Worm (Caenorhabditis elegans) whole organism, L1 larva: ENCODE data around the gene W09D10.5.

Experiments used
- elt-2 ChIP-seq: sonication (generic microtip); optimal IDR thresholded peaks from 2 replicates; lab custom pipeline; 2016; ENCODE audit warnings: missing genetic modification characterization, mild to moderate bottlenecking, inconsistent platforms, missing compliant biosample characterization, missing genetic modification reagents
- ets-5 ChIP-seq: fragments of 200-800 bp; sonication (Bioruptor generic); IDR thresholded peaks from 2 replicates; pipeline ENCODE4 v1.3.6; 2022; ENCODE audit warnings: missing genetic modification characterization, missing compliant biosample characterization
- lin-13 ChIP-seq: fragments of 150-350 bp; optimal IDR thresholded peaks from 2 replicates; lab custom pipeline; 2014; ENCODE audit warnings: missing biosample characterization, missing genetic modification reagents, missing genetic modification characterization
- lir-3 ChIP-seq: sonication (generic microtip); optimal IDR thresholded peaks from 2 replicates; lab custom pipeline; 2016; ENCODE audit warnings: mild to moderate bottlenecking, missing genetic modification characterization, moderate library complexity, missing compliant biosample characterization; ENCODE audit not compliant: poor library complexity
- nhr-12 ChIP-seq: sonication (generic microtip); optimal IDR thresholded peaks from 2 replicates; lab custom pipeline; 2017; ENCODE audit warnings: missing biosample characterization, missing genetic modification characterization
- nhr-20 ChIP-seq: sonication (generic microtip); optimal IDR thresholded peaks from 2 replicates; lab custom pipeline; 2016; ENCODE audit warnings: mild to moderate bottlenecking, missing genetic modification characterization, missing compliant biosample characterization
- rnt-1 ChIP-seq: sonication (generic microtip); optimal IDR thresholded peaks from 2 replicates; lab custom pipeline; 2016; ENCODE audit warnings: mild to moderate bottlenecking, missing genetic modification characterization, moderate library complexity, missing compliant biosample characterization
- skn-1 ChIP-seq: fragments of 150-350 bp; optimal IDR thresholded peaks from 2 replicates; lab custom pipeline; 2014; ENCODE audit warnings: missing biosample characterization, missing genetic modification characterization
- snpc-4 ChIP-seq: fragments of 150-350 bp; optimal IDR thresholded peaks from 2 replicates; lab custom pipeline; 2014; ENCODE audit warnings: missing biosample characterization, missing genetic modification characterization
- unc-62 ChIP-seq: fragments of 150-350 bp; optimal IDR thresholded peaks from 2 replicates; lab custom pipeline; 2014; ENCODE audit warnings: missing biosample characterization, missing genetic modification reagents, missing genetic modification characterization
- unc-86 ChIP-seq: sonication (generic microtip); optimal IDR thresholded peaks from 2 replicates; lab custom pipeline; 2016; ENCODE audit warnings: missing genetic modification characterization, missing compliant biosample characterization
- ztf-11 ChIP-seq, 2 experiments: sonication (generic microtip); optimal IDR thresholded peaks; 2 replicates each; lab custom pipeline; 2016 to 2017; ENCODE audit warnings: missing genetic modification characterization in 2 of 2, missing biosample characterization in 1 of 2, missing compliant biosample characterization in 1 of 2
- ztf-4 ChIP-seq: fragments of 150-350 bp; optimal IDR thresholded peaks from 2 replicates; lab custom pipeline; 2014; ENCODE audit warnings: missing biosample characterization, missing genetic modification characterization

DNA sequence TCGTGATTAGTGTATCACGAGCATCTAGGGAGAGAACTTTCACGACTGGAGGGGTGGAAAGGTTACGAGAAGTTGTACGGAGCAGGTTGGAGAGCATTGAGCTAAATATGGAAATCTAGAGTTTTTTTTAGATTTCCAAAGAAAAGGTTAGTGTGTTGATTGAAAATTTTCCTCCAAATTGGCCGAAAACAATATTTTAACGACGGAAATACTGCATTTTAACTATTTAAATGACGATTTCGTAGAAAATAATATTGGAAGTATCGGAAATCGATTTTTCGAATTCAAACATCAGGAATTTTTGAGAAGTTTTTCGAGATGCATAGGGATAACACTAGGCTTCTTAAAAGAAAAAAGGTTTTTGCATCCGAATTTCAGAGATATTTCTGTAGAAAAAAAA lies 47.1 kb upstream of the W09D10.5 start, which contains the start of gene K01G5.10:
- TF ChIP-seq skn-1 (tag; lab: Kevin White, UChicago) (no peak), unc-62 (GFP tag; lab: Kevin White, UChicago) (no peak), nhr-20 (tag; lab: Kevin White, UChicago) (no peak), unc-86 (tag; lab: Kevin White, UChicago) (no peak), lir-3 (tag; lab: Kevin White, UChicago) (no peak), elt-2 (tag; lab: Kevin White, UChicago) (no peak), ztf-11 (tag; optimal IDR thresholded peaks at IDR 0.05; lab: Kevin White, UChicago) (no peak), ets-5 (GFP tag; lab: Robert Waterston, UW) (no peak), nhr-12 (tag; lab: Kevin White, UChicago) (no peak), lin-13 (GFP tag; lab: Kevin White, UChicago) (no peak), rnt-1 (tag; lab: Kevin White, UChicago) (no peak), snpc-4 (tag; lab: Kevin White, UChicago) (no peak), ztf-4 (tag; lab: Kevin White, UChicago) (no peak)
